Worm (Caenorhabditis elegans) whole organism, L3 larva: ENCODE results near the gene K09F5.4.

Experiments
- R02D3.7 ChIP-seq: fragments of 150-350 bp; optimal IDR thresholded peaks from 2 replicates; lab custom pipeline; 2014; ENCODE audit warnings: missing biosample characterization, missing genetic modification characterization
- aly-2 ChIP-seq: fragments of 150-350 bp; optimal IDR thresholded peaks from 2 replicates; lab custom pipeline; 2014; ENCODE audit warnings: missing biosample characterization, missing genetic modification characterization
- ama-1 ChIP-seq: fragments of 150-350 bp; optimal IDR thresholded peaks from 2 replicates; lab custom pipeline; 2018
- ceh-82 ChIP-seq: fragments of 150-350 bp; optimal IDR thresholded peaks from 2 replicates; lab custom pipeline; 2014; ENCODE audit warnings: missing biosample characterization, missing genetic modification characterization
- jun-1 ChIP-seq: fragments of 150-350 bp; optimal IDR thresholded peaks from 2 replicates; lab custom pipeline; 2014; ENCODE audit warnings: missing biosample characterization, missing genetic modification reagents, missing genetic modification characterization
- mdl-1 ChIP-seq: fragments of 150-350 bp; optimal IDR thresholded peaks from 2 replicates; lab custom pipeline; 2014; ENCODE audit warnings: missing biosample characterization, missing genetic modification characterization
- nhr-23 ChIP-seq: fragments of 150-350 bp; optimal IDR thresholded peaks from 2 replicates; lab custom pipeline; 2014; ENCODE audit warnings: missing biosample characterization, missing genetic modification reagents, missing genetic modification characterization
- nhr-237 ChIP-seq: fragments of 150-350 bp; optimal IDR thresholded peaks from 2 replicates; lab custom pipeline; 2014; ENCODE audit warnings: missing biosample characterization, missing genetic modification characterization
- nhr-77 ChIP-seq: fragments of 150-350 bp; optimal IDR thresholded peaks from 2 replicates; lab custom pipeline; 2014; ENCODE audit warnings: missing biosample characterization, missing genetic modification characterization
- pha-4 ChIP-seq: fragments of 150-350 bp; optimal IDR thresholded peaks from 2 replicates; lab custom pipeline; 2014; ENCODE audit warnings: missing biosample characterization, missing genetic modification reagents, missing genetic modification characterization
- snpc-4 ChIP-seq: fragments of 150-350 bp; optimal IDR thresholded peaks from 2 replicates; lab custom pipeline; 2014; ENCODE audit warnings: missing biosample characterization, missing genetic modification characterization
- zag-1 ChIP-seq: fragments of 150-350 bp; optimal IDR thresholded peaks from 2 replicates; lab custom pipeline; 2014; ENCODE audit warnings: missing biosample characterization, missing genetic modification characterization

- TF ChIP-seq pha-4 (tag; lab: Kevin White, UChicago) (no peak), jun-1 (tag; lab: Kevin White, UChicago) (no peak), mdl-1 (tag; lab: Kevin White, UChicago) (no peak), ama-1 (lab: Kevin White, UChicago) (no peak), snpc-4 (tag; lab: Kevin White, UChicago) (no peak), ceh-82 (tag; lab: Kevin White, UChicago) (no peak), R02D3.7 (no peak), aly-2 (no peak), nhr-23 (no peak), zag-1 (no peak), nhr-237 (tag; lab: Kevin White, UChicago) (no peak), nhr-77 (no peak)
Observed at ce11 chrX:7672693-7673092, 37.9 kb downstream of the K09F5.4 start, which contains the start of gene F27D9.2.
